Fruit fly (Drosophila melanogaster): ENCODE measurements around the gene CG43732.

Gene CG43732

dm6 chr3R:19014742-19015422 lies 64.9 kb downstream of the CG43732 start (continued):
- TF ChIP-seq hkb (optimal IDR thresholded peaks at IDR 0.05), result no peak
- TF ChIP-seq hkb (GFP tag; IDR thresholded peaks at IDR 0.05), result peak; percentile 55
- peak; percentile 58 for TF ChIP-seq CG2875 (GFP tag; optimal IDR thresholded peaks at IDR 0.05)
- TF ChIP-seq Gug (GFP tag; IDR thresholded peaks at IDR 0.05), result no peak
- TF ChIP-seq Ada2b (GFP tag; IDR thresholded peaks at IDR 0.05), result peak; percentile 8; the same call in 1 of the 2 replicates
- peak; percentile 14; the same call in 1 of the 3 replicates for TF ChIP-seq tgo (GFP tag; IDR thresholded peaks at IDR 0.05)
- TF ChIP-seq Ptx1 (GFP tag; IDR thresholded peaks at IDR 0.05), result peak; percentile 58
- peak; percentile 15 for TF ChIP-seq CG7556 (GFP tag; optimal IDR thresholded peaks at IDR 0.05)
- peak; percentile 22 for TF ChIP-seq CG15269 (tag; optimal IDR thresholded peaks at IDR 0.05)
- TF ChIP-seq Chrac-16 (GFP tag; optimal IDR thresholded peaks at IDR 0.05), result peak; percentile 24
- peak; percentile 52 for TF ChIP-seq CG10267 (tag; optimal IDR thresholded peaks at IDR 0.05)
- peak; percentile 48; the same call in 1 of the 2 replicates for TF ChIP-seq CG32767 (GFP tag; IDR thresholded peaks at IDR 0.05)
- no peak for TF ChIP-seq CG17802 (tag; optimal IDR thresholded peaks at IDR 0.05)
- peak; percentile 13 for TF ChIP-seq ewg (GFP tag; optimal IDR thresholded peaks at IDR 0.05)
- peak; percentile 16 for TF ChIP-seq abd-A (tag; optimal IDR thresholded peaks at IDR 0.05)
- TF ChIP-seq sc (optimal IDR thresholded peaks at IDR 0.05), result no peak
- peak; percentile 43 for TF ChIP-seq sc (GFP tag; optimal IDR thresholded peaks at IDR 0.05)
- no peak; the same call in 1 of the 2 replicates for TF ChIP-seq seq (GFP tag; IDR thresholded peaks at IDR 0.05)
- TF ChIP-seq gce (GFP tag; IDR thresholded peaks at IDR 0.05), result 0 out of 3 replicates have a peak, but pooled peaks have one; percentile 38
- peak; percentile 50 for TF ChIP-seq CG13424 (tag; optimal IDR thresholded peaks at IDR 0.05)
- no peak for TF ChIP-seq br (optimal IDR thresholded peaks at IDR 0.05)
- no peak for TF ChIP-seq Fer3 (tag; optimal IDR thresholded peaks at IDR 0.05)
- TF ChIP-seq grau (tag; optimal IDR thresholded peaks at IDR 0.05), result peak; percentile 45
- TF ChIP-seq CG17328 (GFP tag; IDR thresholded peaks at IDR 0.05), result peak; percentile 41; the same call in 1 of the 2 replicates
- TF ChIP-seq Hr51 (GFP tag; optimal IDR thresholded peaks at IDR 0.05), result peak in 1 of 2 experiments; percentile 31
- TF ChIP-seq ap (GFP tag; IDR thresholded peaks at IDR 0.05), result 0 out of 2 replicates have a peak, but pooled peaks have one; percentile 5
- no peak for TF ChIP-seq MESR4 (GFP tag; optimal IDR thresholded peaks at IDR 0.05)
- TF ChIP-seq CG6689 (GFP tag; IDR thresholded peaks at IDR 0.05), result peak; percentile 65; the same call in 1 of the 2 replicates
- peak; percentile 50 for TF ChIP-seq Oli (tag; optimal IDR thresholded peaks at IDR 0.05)
- peak; percentile 58 for TF ChIP-seq CG1024 (GFP tag; IDR thresholded peaks at IDR 0.05)
- TF ChIP-seq croc (GFP tag; conservative IDR thresholded peaks at IDR 0.05), result peak; percentile 48; the same call in 1 of the 3 replicates
- TF ChIP-seq dpn (GFP tag; optimal IDR thresholded peaks at IDR 0.05), result peak in 1 of 2 experiments; percentile 16
- 0 out of 2 replicates have a peak, but pooled peaks have one; percentile 20 for TF ChIP-seq danr (GFP tag; IDR thresholded peaks at IDR 0.05)
- no peak for TF ChIP-seq Atf6 (GFP tag; IDR thresholded peaks at IDR 0.05)
- peak; percentile 24 for TF ChIP-seq CG18599 (GFP tag; optimal IDR thresholded peaks at IDR 0.05)
- TF ChIP-seq E2f1 (GFP tag; IDR thresholded peaks at IDR 0.05), result peak; percentile 60
- peak; percentile 23 for TF ChIP-seq tin (GFP tag; optimal IDR thresholded peaks at IDR 0.05)
- TF ChIP-seq Asciz (GFP tag; optimal IDR thresholded peaks at IDR 0.05), result peak; percentile 26
- TF ChIP-seq row (GFP tag; IDR thresholded peaks at IDR 0.05), result peak; percentile 58
- TF ChIP-seq ara (GFP tag; IDR thresholded peaks at IDR 0.05), result peak; percentile 38; the same call in 1 of the 2 replicates
- 0 out of 3 replicates have a peak, but pooled peaks have one; percentile 43 for TF ChIP-seq ken (GFP tag; IDR thresholded peaks at IDR 0.05)
- no peak for TF ChIP-seq D19B (GFP tag; optimal IDR thresholded peaks at IDR 0.05)
- TF ChIP-seq Atf3 (GFP tag; optimal IDR thresholded peaks at IDR 0.05), result no peak
- peak; percentile 17 for TF ChIP-seq CG3065 (GFP tag; optimal IDR thresholded peaks at IDR 0.05)
- 0 out of 2 replicates have a peak, but pooled peaks have one; percentile 23 for TF ChIP-seq Awh (GFP tag; IDR thresholded peaks at IDR 0.05)
- TF ChIP-seq CG9727 (GFP tag; optimal IDR thresholded peaks at IDR 0.05), result peak; percentile 25
- no peak for TF ChIP-seq CG12299 (tag; optimal IDR thresholded peaks at IDR 0.05)
- peak; percentile 71 for TF ChIP-seq CG2712 (tag; optimal IDR thresholded peaks at IDR 0.05)
- TF ChIP-seq CG17829 (tag; optimal IDR thresholded peaks at IDR 0.05), result peak; percentile 53
